Fruit fly (Drosophila melanogaster) whole organism, embryonic: ENCODE measurements around the gene CG15696.

Experiments used
- Adf1 ChIP-seq: fragments of 200-800 bp; sonication (Bioruptor generic); IDR thresholded peaks from 2 replicates; pipeline ENCODE4 v1.3.6; 2022; ENCODE audit warnings: missing biosample characterization, missing genetic modification characterization
- C15 ChIP-seq: fragments of 200-800 bp; sonication (Bioruptor generic); IDR thresholded peaks from 3 replicates; pipeline ENCODE4 v1.3.6; 2022; ENCODE audit warnings: missing biosample characterization, missing genetic modification characterization
- CG10462 ChIP-seq: fragments of 200-800 bp; sonication (Bioruptor generic); optimal IDR thresholded peaks from 2 replicates; lab custom pipeline; 2016; ENCODE audit warnings: missing biosample characterization, missing genetic modification characterization
- CG12236 ChIP-seq: fragments of 200-800 bp; sonication (Bioruptor generic); optimal IDR thresholded peaks from 2 replicates; lab custom pipeline; 2016; ENCODE audit warnings: missing biosample characterization, missing genetic modification characterization
- CG14050 ChIP-seq: fragments of 200-800 bp; sonication (Bioruptor generic); IDR thresholded peaks from 3 replicates; pipeline ENCODE4 v1.3.6; 2022; ENCODE audit warnings: missing biosample characterization, missing genetic modification characterization
- CG14667 ChIP-seq: fragments of 200-800 bp; sonication (Bioruptor generic); IDR thresholded peaks from 2 replicates; pipeline ENCODE4 v1.3.6; 2022; ENCODE audit warnings: missing biosample characterization, missing genetic modification characterization
- CG15011 ChIP-seq: fragments of 200-800 bp; sonication (Bioruptor generic); optimal IDR thresholded peaks from 3 replicates; lab custom pipeline; 2018; ENCODE audit warnings: missing biosample characterization, mild to moderate bottlenecking, missing genetic modification characterization
- CG15269 ChIP-seq: fragments of 200-800 bp; sonication (Bioruptor generic); optimal IDR thresholded peaks from 2 replicates; lab custom pipeline; 2018; ENCODE audit warnings: missing biosample characterization, mild to moderate bottlenecking, missing genetic modification characterization, moderate library complexity
- CG1792 ChIP-seq: fragments of 200-800 bp; sonication (Bioruptor generic); optimal IDR thresholded peaks from 2 replicates; lab custom pipeline; 2016; ENCODE audit warnings: missing biosample characterization, missing genetic modification characterization
- CG18011 ChIP-seq: fragments of 200-800 bp; sonication (Bioruptor generic); optimal IDR thresholded peaks from 2 replicates; lab custom pipeline; 2017; ENCODE audit warnings: missing biosample characterization, missing genetic modification characterization, mild to moderate bottlenecking, moderate library complexity, missing genotype
- CG2199 ChIP-seq: fragments of 200-800 bp; sonication (Bioruptor generic); IDR thresholded peaks from 3 replicates; pipeline ENCODE4 v1.3.6; 2022; ENCODE audit warnings: missing biosample characterization, missing genetic modification characterization
- CG2889 ChIP-seq: fragments of 200-800 bp; sonication (Bioruptor generic); IDR thresholded peaks from 3 replicates; pipeline ENCODE4 v1.3.6; 2022; ENCODE audit warnings: missing biosample characterization, missing genetic modification characterization
- CG32532 ChIP-seq: fragments of 200-800 bp; sonication (Bioruptor generic); IDR thresholded peaks from 2 replicates; pipeline ENCODE4 v1.3.6; 2022; ENCODE audit warnings: missing biosample characterization, missing genetic modification characterization
- CG3281 ChIP-seq: fragments of 200-800 bp; sonication (Bioruptor generic); optimal IDR thresholded peaks from 3 replicates; lab custom pipeline; 2017; ENCODE audit warnings: missing biosample characterization, mild to moderate bottlenecking, missing genetic modification characterization
- CG34376 ChIP-seq: fragments of 200-800 bp; sonication (Bioruptor generic); optimal IDR thresholded peaks from 2 replicates; lab custom pipeline; 2018; ENCODE audit warnings: missing biosample characterization, mild to moderate bottlenecking, missing genetic modification characterization
- CG34422 ChIP-seq: fragments of 200-800 bp; sonication (Bioruptor generic); IDR thresholded peaks from 3 replicates; pipeline ENCODE4 v1.3.6; 2022; ENCODE audit warnings: missing biosample characterization, missing genetic modification characterization
- CG4360 ChIP-seq: fragments of 200-800 bp; sonication (Bioruptor generic); IDR thresholded peaks from 2 replicates; pipeline ENCODE4 v1.3.6; 2022; ENCODE audit warnings: missing biosample characterization, missing genetic modification characterization
- CG8924 ChIP-seq: fragments of 200-800 bp; optimal IDR thresholded peaks from 3 replicates; lab custom pipeline; 2019; ENCODE audit warnings: missing biosample characterization, mild to moderate bottlenecking, missing genetic modification characterization, moderate library complexity
- CG9817 ChIP-seq: fragments of 200-800 bp; sonication (Bioruptor generic); optimal IDR thresholded peaks from 2 replicates; lab custom pipeline; 2018; ENCODE audit warnings: missing biosample characterization, mild to moderate bottlenecking, missing genetic modification characterization, moderate library complexity
- CG9876 ChIP-seq: fragments of 200-800 bp; sonication (Bioruptor generic); optimal IDR thresholded peaks from 2 replicates; lab custom pipeline; 2016; ENCODE audit warnings: missing biosample characterization, missing genetic modification characterization
- CkIIα-i1 ChIP-seq: fragments of 200-800 bp; sonication (Bioruptor generic); IDR thresholded peaks from 2 replicates; pipeline ENCODE4 v1.3.6; 2022; ENCODE audit warnings: missing biosample characterization, missing genetic modification characterization
- Dbx ChIP-seq: fragments of 200-800 bp; sonication (Bioruptor generic); IDR thresholded peaks from 3 replicates; pipeline ENCODE4 v1.3.6; 2022; ENCODE audit warnings: missing biosample characterization, missing genetic modification characterization
- Dll ChIP-seq: fragments of 200-800 bp; sonication (Bioruptor generic); IDR thresholded peaks from 4 replicates; pipeline ENCODE4 v1.3.6; 2022; ENCODE audit warnings: missing biosample characterization, missing genetic modification characterization; ENCODE audit not compliant: partially characterized antibody
- GATAe ChIP-seq: fragments of 200-800 bp; sonication (Bioruptor generic); conservative IDR thresholded peaks from 2 replicates; pipeline ENCODE4 v1.3.6; 2022; ENCODE audit warnings: missing biosample characterization, missing genetic modification characterization
- Hey ChIP-seq: fragments of 200-800 bp; sonication (Bioruptor generic); optimal IDR thresholded peaks from 3 replicates; lab custom pipeline; 2018; ENCODE audit warnings: missing biosample characterization, mild to moderate bottlenecking, missing genetic modification characterization
- Hsf ChIP-seq: fragments of 200-800 bp; sonication (Bioruptor generic); optimal IDR thresholded peaks from 3 replicates; lab custom pipeline; 2016; ENCODE audit warnings: missing biosample characterization, missing genetic modification characterization
- Jarid2 ChIP-seq: fragments of 200-800 bp; sonication (Bioruptor generic); optimal IDR thresholded peaks from 3 replicates; lab custom pipeline; 2017; ENCODE audit warnings: mild to moderate bottlenecking, missing biosample characterization, missing genetic modification reagents, missing genetic modification characterization
- MBD-R2 ChIP-seq: fragments of 200-800 bp; sonication (Bioruptor generic); IDR thresholded peaks from 2 replicates; pipeline ENCODE4 v1.3.6; 2022; ENCODE audit warnings: missing biosample characterization, missing genetic modification characterization
- Optix ChIP-seq: fragments of 200-800 bp; sonication (Bioruptor generic); IDR thresholded peaks from 3 replicates; pipeline ENCODE4 v1.3.6; 2022; ENCODE audit warnings: missing biosample characterization, missing genetic modification characterization
- Ptx1 ChIP-seq: fragments of 200-800 bp; sonication (Bioruptor generic); IDR thresholded peaks from 2 replicates; pipeline ENCODE4 v1.3.6; 2022; ENCODE audit warnings: missing biosample characterization, missing genetic modification characterization
- br ChIP-seq: fragments of >200 bp; optimal IDR thresholded peaks from 2 replicates; lab custom pipeline; 2017
- ci ChIP-seq: fragments of 200-800 bp; sonication (Bioruptor generic); IDR thresholded peaks from 3 replicates; pipeline ENCODE4 v1.3.6; 2022; ENCODE audit warnings: missing biosample characterization, missing genetic modification characterization
- cwo ChIP-seq: fragments of 200-800 bp; sonication (Bioruptor generic); optimal IDR thresholded peaks from 3 replicates; lab custom pipeline; 2017; ENCODE audit warnings: missing biosample characterization, missing genetic modification characterization, mild to moderate bottlenecking, moderate library complexity, missing genetic modification reagents
- dpn ChIP-seq, 2 experiments: fragments of 200-800 bp; sonication (Bioruptor generic); optimal IDR thresholded peaks; 3 replicates each; lab custom pipeline; 2016; ENCODE audit warnings: missing biosample characterization in 2 of 2, missing genetic modification characterization in 2 of 2
- grau ChIP-seq: fragments of 200-800 bp; optimal IDR thresholded peaks from 3 replicates; lab custom pipeline; 2019; ENCODE audit warnings: missing biosample characterization, mild to moderate bottlenecking, missing genetic modification characterization, moderate library complexity
- h ChIP-seq: fragments of >200 bp; optimal IDR thresholded peaks from 2 replicates; lab custom pipeline; 2017
- jigr1 ChIP-seq: fragments of 200-800 bp; sonication (Bioruptor generic); IDR thresholded peaks from 3 replicates; pipeline ENCODE4 v1.3.6; 2022; ENCODE audit warnings: missing biosample characterization, missing genetic modification characterization
- kni ChIP-seq: fragments of 200-800 bp; sonication (Bioruptor generic); optimal IDR thresholded peaks from 3 replicates; lab custom pipeline; 2017; ENCODE audit warnings: mild to moderate bottlenecking, missing biosample characterization, missing genetic modification reagents, missing genetic modification characterization
- lola ChIP-seq, 3 experiments: fragments of >200 bp in 2 of 3; fragments of 200-800 bp in 1 of 3; sonication (Bioruptor generic) in 1 of 3; optimal IDR thresholded peaks; 2 replicates each; lab custom pipeline; 2017 to 2019; ENCODE audit warnings: missing biosample characterization in 3 of 3, missing genetic modification characterization in 3 of 3, mild to moderate bottlenecking in 1 of 3, moderate library complexity in 1 of 3
- lov ChIP-seq, 2 experiments: fragments of 200-800 bp in 1 of 2; fragments of >200 bp in 1 of 2; sonication (Bioruptor generic) in 1 of 2; IDR thresholded peaks in 1 of 2; optimal IDR thresholded peaks in 1 of 2; 2 replicates in 1 of 2; 3 replicates in 1 of 2; pipeline versions ENCODE4 v1.3.6 to Lab custom; 2017 to 2022; ENCODE audit warnings: missing biosample characterization in 1 of 2, missing genetic modification characterization in 1 of 2
- nau ChIP-seq: fragments of 200-800 bp; sonication (Bioruptor generic); optimal IDR thresholded peaks from 3 replicates; lab custom pipeline; 2017; ENCODE audit warnings: missing biosample characterization, mild to moderate bottlenecking, missing genetic modification characterization, missing genetic modification reagents
- peb ChIP-seq: fragments of 200-800 bp; sonication (Bioruptor generic); IDR thresholded peaks from 2 replicates; pipeline ENCODE4 v1.3.6; 2022; ENCODE audit warnings: missing biosample characterization, missing genetic modification characterization
- row ChIP-seq: fragments of 200-800 bp; sonication (Bioruptor generic); IDR thresholded peaks from 3 replicates; pipeline ENCODE4 v1.3.6; 2022; ENCODE audit warnings: missing biosample characterization, missing genetic modification characterization
- run ChIP-seq: fragments of 200-800 bp; sonication (Bioruptor generic); optimal IDR thresholded peaks from 3 replicates; lab custom pipeline; 2018; ENCODE audit warnings: missing biosample characterization, mild to moderate bottlenecking, missing genetic modification characterization
- salm ChIP-seq: fragments of 200-800 bp; sonication (Bioruptor generic); optimal IDR thresholded peaks from 2 replicates; lab custom pipeline; 2018; ENCODE audit warnings: missing biosample characterization, mild to moderate bottlenecking, missing genetic modification characterization
- sens-2 ChIP-seq: fragments of 200-800 bp; sonication (Bioruptor generic); IDR thresholded peaks from 2 replicates; pipeline ENCODE4 v1.3.6; 2022; ENCODE audit warnings: missing biosample characterization, missing genetic modification characterization
- tap ChIP-seq: fragments of 200-800 bp; optimal IDR thresholded peaks from 3 replicates; lab custom pipeline; 2019; ENCODE audit warnings: missing biosample characterization, mild to moderate bottlenecking, missing genetic modification characterization, moderate library complexity
- unpg ChIP-seq: fragments of 200-800 bp; sonication (Bioruptor generic); optimal IDR thresholded peaks from 3 replicates; lab custom pipeline; 2018; ENCODE audit warnings: missing biosample characterization, mild to moderate bottlenecking, missing genetic modification characterization, moderate library complexity
- wor ChIP-seq: fragments of 200-800 bp; sonication (Bioruptor generic); IDR thresholded peaks from 2 replicates; pipeline ENCODE4 v1.3.6; 2022; ENCODE audit warnings: missing biosample characterization, missing genetic modification characterization

Gene CG15696

DNA sequence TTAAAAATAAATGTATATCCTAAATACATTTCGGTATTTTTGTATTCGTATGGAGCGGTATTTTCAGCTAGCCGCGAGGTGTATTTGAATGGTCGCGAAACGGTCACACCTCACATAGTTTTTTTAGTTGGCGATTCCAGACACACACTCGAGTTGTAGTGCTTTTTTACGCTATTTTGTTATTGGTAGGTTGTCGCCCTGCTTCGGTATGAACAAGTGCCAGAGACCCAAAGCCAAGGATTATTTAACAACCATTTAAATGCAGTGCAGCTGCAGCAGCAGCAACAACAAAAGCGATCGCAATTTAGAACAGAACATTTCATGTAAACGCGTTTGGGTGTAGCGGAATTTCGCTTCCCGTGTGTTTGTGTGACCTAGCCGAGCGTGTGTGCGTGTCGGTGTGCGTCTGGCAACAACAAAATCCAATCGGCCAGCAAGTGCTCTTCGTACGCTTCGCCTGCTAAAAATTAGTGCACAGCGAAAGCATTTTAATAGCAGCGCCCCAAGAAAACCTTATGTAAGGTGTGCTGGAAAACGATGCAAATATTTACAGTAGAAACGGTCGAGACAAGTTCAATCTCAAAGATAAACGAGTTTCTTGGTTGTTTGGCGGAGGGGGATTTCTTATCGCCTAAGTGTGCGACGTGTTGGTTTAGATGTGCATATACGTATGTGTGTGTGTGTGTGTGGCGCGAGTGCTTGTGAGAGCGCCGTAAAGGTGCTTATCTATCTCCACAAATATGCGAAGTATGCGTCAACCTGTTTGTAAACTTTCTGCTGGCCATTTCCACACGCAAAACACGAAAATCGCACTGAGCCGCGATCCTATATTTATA lies 14.0 kb upstream of the CG15696 start, which contains the start of gene Synd (continued):
- TF ChIP-seq CG9817 (tag; lab: Kevin White, UChicago) (no peak), CG15011 (no peak), Hsf (GFP tag; lab: Kevin White, UChicago) (no peak), sens-2 (GFP tag; lab: Robert Waterston, UW) (no peak), CG2889 (GFP tag; lab: Robert Waterston, UW) (no peak), Jarid2 (GFP tag; lab: Kevin White, UChicago) (peak; percentile 83), jigr1 (GFP tag; lab: Robert Waterston, UW) (no peak), lov (optimal IDR thresholded peaks at IDR 0.05; lab: Kevin White, UChicago) (no peak), lov (GFP tag; IDR thresholded peaks at IDR 0.05; lab: Robert Waterston, UW) (no peak), wor (GFP tag; lab: Robert Waterston, UW) (no peak), kni (GFP tag; lab: Kevin White, UChicago) (peak; percentile 71), CG2199 (GFP tag; lab: Robert Waterston, UW) (no peak), CG8924 (tag; lab: Kevin White, UChicago) (peak; percentile 63), GATAe (GFP tag; lab: Robert Waterston, UW) (0 out of 2 replicates have a peak, but pooled peaks have one; percentile 12), Dbx (GFP tag; lab: Robert Waterston, UW) (no peak), ci (0 out of 3 replicates have a peak, but pooled peaks have one; percentile 40), lola (GFP tag; optimal IDR thresholded peaks at IDR 0.05; lab: Kevin White, UChicago) (peak in 1 of 3 experiments; percentile 81), CkIIα-i1 (GFP tag; lab: Robert Waterston, UW) (no peak), Dll (no peak), Hey (tag; lab: Kevin White, UChicago) (no peak), h (lab: Kevin White, UChicago) (no peak), cwo (peak; percentile 35), CG3281 (GFP tag; lab: Kevin White, UChicago) (peak; percentile 34), MBD-R2 (peak; percentile 33; the same call in 1 of the 2 replicates), CG34376 (peak; percentile 82), CG34422 (GFP tag; lab: Robert Waterston, UW) (peak; percentile 58; the same call in 1 of the 3 replicates), peb (GFP tag; lab: Robert Waterston, UW) (no peak), CG4360 (GFP tag; lab: Robert Waterston, UW) (peak; percentile 64; the same call in 1 of the 2 replicates), CG14050 (no peak), CG32532 (GFP tag; lab: Robert Waterston, UW) (peak; percentile 24; the same call in 1 of the 2 replicates), C15 (no peak), salm (tag; lab: Kevin White, UChicago) (no peak), Adf1 (GFP tag; lab: Robert Waterston, UW) (peak; percentile 8; the same call in 1 of the 2 replicates), CG9876 (GFP tag; lab: Kevin White, UChicago) (no peak), Optix (GFP tag; lab: Robert Waterston, UW) (no peak), grau (tag; lab: Kevin White, UChicago) (peak; percentile 17), dpn (GFP tag; optimal IDR thresholded peaks at IDR 0.05; lab: Kevin White, UChicago) (peak in 1 of 2 experiments; percentile 49), CG15269 (tag; lab: Kevin White, UChicago) (peak; percentile 2), CG1792 (GFP tag; lab: Kevin White, UChicago) (no peak), run (tag; lab: Kevin White, UChicago) (peak; percentile 14), Ptx1 (no peak), CG12236 (GFP tag; lab: Kevin White, UChicago) (no peak), unpg (GFP tag; lab: Kevin White, UChicago) (no peak), CG14667 (GFP tag; lab: Robert Waterston, UW) (no peak), tap (tag; lab: Kevin White, UChicago) (no peak), CG18011 (GFP tag; lab: Kevin White, UChicago) (peak; percentile 2), br (lab: Kevin White, UChicago) (no peak), CG10462 (GFP tag; lab: Kevin White, UChicago) (no peak), nau (GFP tag; lab: Kevin White, UChicago) (peak; percentile 1), row (GFP tag; lab: Robert Waterston, UW) (peak; percentile 46; the same call in 2 of the 3 replicates)
